Worm (Caenorhabditis elegans) whole organism, L4 larva: Measurements from ENCODE around the gene dars-2.

Source experiments
- D1046.2 ChIP-seq: fragments of 200-800 bp; sonication (Bioruptor generic); IDR thresholded peaks from 2 replicates; pipeline ENCODE4 v1.3.6; 2022; ENCODE audit warnings: missing genetic modification characterization, missing compliant biosample characterization
- F37D6.2 ChIP-seq: sonication (generic microtip); optimal IDR thresholded peaks from 2 replicates; lab custom pipeline; 2016; ENCODE audit warnings: mild to moderate bottlenecking, missing genetic modification characterization, missing compliant biosample characterization
- F49E8.2 ChIP-seq: sonication (generic microtip); optimal IDR thresholded peaks from 2 replicates; lab custom pipeline; 2016; ENCODE audit warnings: missing compliant biosample characterization, mild to moderate bottlenecking, missing genetic modification characterization, borderline replicate concordance
- T26A8.4 ChIP-seq: fragments of 200-800 bp; sonication (Bioruptor generic); IDR thresholded peaks from 2 replicates; pipeline ENCODE4 v1.3.6; 2022; ENCODE audit warnings: missing genetic modification characterization, missing compliant biosample characterization
- Y105C5A.15 ChIP-seq: fragments of 200-800 bp; sonication (Bioruptor generic); IDR thresholded peaks from 2 replicates; pipeline ENCODE4 v1.3.6; 2022; ENCODE audit warnings: missing genetic modification characterization, missing compliant biosample characterization
- Y48G9A.11 ChIP-seq: fragments of 200-800 bp; sonication (Bioruptor generic); IDR thresholded peaks from 2 replicates; pipeline ENCODE4 v1.3.6; 2022; ENCODE audit warnings: missing genetic modification reagents, missing genetic modification characterization, missing compliant biosample characterization
- Y5F2A.4 ChIP-seq: fragments of 200-800 bp; sonication (Bioruptor generic); optimal IDR thresholded peaks from 2 replicates; lab custom pipeline; 2018; ENCODE audit warnings: mild to moderate bottlenecking, missing genetic modification characterization, missing compliant biosample characterization
- Y75B8A.6 ChIP-seq: fragments of 200-800 bp; sonication (Bioruptor generic); IDR thresholded peaks from 2 replicates; pipeline ENCODE4 v1.3.6; 2022; ENCODE audit warnings: missing genetic modification reagents, missing genetic modification characterization, missing compliant biosample characterization
- ZK337.2 ChIP-seq: fragments of 200-800 bp; sonication (Bioruptor generic); IDR thresholded peaks from 2 replicates; pipeline ENCODE4 v1.3.6; 2022; ENCODE audit warnings: missing genetic modification reagents, missing genetic modification characterization, missing compliant biosample characterization
- ama-1 ChIP-seq: fragments of 150-350 bp; optimal IDR thresholded peaks from 2 replicates; lab custom pipeline; 2014; ENCODE audit warnings: inconsistent platforms, mixed read lengths
- arid-1 ChIP-seq: fragments of 200-800 bp; sonication (Bioruptor generic); conservative IDR thresholded peaks from 2 replicates; pipeline ENCODE4 v1.3.6; 2022; ENCODE audit warnings: missing genetic modification reagents, missing genetic modification characterization, missing compliant biosample characterization
- attf-4 ChIP-seq: sonication (generic microtip); optimal IDR thresholded peaks from 3 replicates; lab custom pipeline; 2017; ENCODE audit warnings: missing biosample characterization, missing genetic modification characterization
- ceh-20 ChIP-seq: fragments of 200-800 bp; sonication (Bioruptor generic); IDR thresholded peaks from 2 replicates; pipeline ENCODE4 v1.3.6; 2022; ENCODE audit warnings: missing genetic modification reagents, missing genetic modification characterization, missing compliant biosample characterization
- ceh-82 ChIP-seq: sonication (generic microtip); optimal IDR thresholded peaks from 2 replicates; lab custom pipeline; 2017; ENCODE audit warnings: missing biosample characterization, missing genetic modification characterization
- daf-12 ChIP-seq: fragments of 150-350 bp; optimal IDR thresholded peaks from 2 replicates; lab custom pipeline; 2014; ENCODE audit warnings: missing biosample characterization, missing genetic modification reagents, missing genetic modification characterization
- daf-16 ChIP-seq, 3 experiments: sonication (generic microtip); optimal IDR thresholded peaks; 2 replicates each; lab custom pipeline; 2016 to 2017; ENCODE audit warnings: missing genetic modification characterization in 3 of 3, missing genetic modification reagents in 3 of 3, mild to moderate bottlenecking in 2 of 3, missing compliant biosample characterization in 2 of 3, missing biosample characterization in 1 of 3, moderate library complexity in 1 of 3
- daf-8 ChIP-seq: fragments of 200-800 bp; sonication (Bioruptor generic); IDR thresholded peaks from 2 replicates; pipeline ENCODE4 v1.3.6; 2022; ENCODE audit warnings: missing genetic modification characterization, missing compliant biosample characterization
- dmd-6 ChIP-seq: fragments of 200-800 bp; sonication (Bioruptor generic); IDR thresholded peaks from 2 replicates; pipeline ENCODE4 v1.3.6; 2022; ENCODE audit warnings: missing genetic modification reagents, missing genetic modification characterization, missing compliant biosample characterization
- dmd-8 ChIP-seq: fragments of 200-800 bp; sonication (Bioruptor generic); IDR thresholded peaks from 2 replicates; pipeline ENCODE4 v1.3.6; 2022; ENCODE audit warnings: missing genetic modification characterization, missing compliant biosample characterization
- dpl-1 ChIP-seq: fragments of 150-350 bp; optimal IDR thresholded peaks from 2 replicates; lab custom pipeline; 2014; ENCODE audit warnings: missing biosample characterization, missing genetic modification reagents, missing genetic modification characterization
- egl-43 ChIP-seq: fragments of 200-800 bp; sonication (Bioruptor generic); IDR thresholded peaks from 2 replicates; pipeline ENCODE4 v1.3.6; 2022; ENCODE audit warnings: missing genetic modification reagents, missing genetic modification characterization, missing compliant biosample characterization
- fos-1 ChIP-seq: fragments of 150-350 bp; optimal IDR thresholded peaks from 2 replicates; lab custom pipeline; 2014; ENCODE audit warnings: missing biosample characterization, missing genetic modification characterization
- hif-1 ChIP-seq, 2 experiments: sonication (generic microtip); optimal IDR thresholded peaks; 2 replicates each; lab custom pipeline; 2016 to 2017; ENCODE audit warnings: missing compliant biosample characterization in 2 of 2, missing genetic modification characterization in 2 of 2, missing genetic modification reagents in 2 of 2, missing genotype in 2 of 2, mild to moderate bottlenecking in 1 of 2
- hlh-11 ChIP-seq: fragments of 200-800 bp; sonication (Bioruptor generic); optimal IDR thresholded peaks from 2 replicates; lab custom pipeline; 2018; ENCODE audit warnings: mild to moderate bottlenecking, missing genetic modification characterization, missing compliant biosample characterization
- hlh-30 ChIP-seq: sonication (generic microtip); optimal IDR thresholded peaks from 2 replicates; lab custom pipeline; 2017; ENCODE audit warnings: antibody characterized with exemption, mild to moderate bottlenecking, missing genetic modification characterization, missing compliant biosample characterization; ENCODE audit not compliant: insufficient read depth
- hmg-1.1 ChIP-seq: fragments of 200-800 bp; sonication (Bioruptor generic); IDR thresholded peaks from 2 replicates; pipeline ENCODE4 v1.3.6; 2022; ENCODE audit warnings: missing genetic modification reagents, missing genetic modification characterization, missing compliant biosample characterization
- lin-1 ChIP-seq: fragments of 200-800 bp; sonication (Bioruptor generic); IDR thresholded peaks from 2 replicates; pipeline ENCODE4 v1.3.6; 2022; ENCODE audit warnings: missing genetic modification reagents, missing genetic modification characterization, missing compliant biosample characterization
- lin-29 ChIP-seq: fragments of 200-800 bp; sonication (Bioruptor generic); IDR thresholded peaks from 2 replicates; pipeline ENCODE4 v1.3.6; 2022; ENCODE audit warnings: missing genetic modification reagents, missing genetic modification characterization, missing compliant biosample characterization
- lin-38 ChIP-seq: fragments of 200-800 bp; sonication (Bioruptor generic); IDR thresholded peaks from 2 replicates; pipeline ENCODE4 v1.3.6; 2022; ENCODE audit warnings: missing genetic modification reagents, missing genetic modification characterization, missing compliant biosample characterization
- lin-39 ChIP-seq: fragments of 150-350 bp; optimal IDR thresholded peaks from 2 replicates; lab custom pipeline; 2014; ENCODE audit warnings: missing biosample characterization, missing genetic modification reagents, missing genetic modification characterization
- lir-3 ChIP-seq: sonication (generic microtip); optimal IDR thresholded peaks from 2 replicates; lab custom pipeline; 2016; ENCODE audit warnings: mild to moderate bottlenecking, missing genetic modification characterization, missing compliant biosample characterization
- lsy-2 ChIP-seq, 2 experiments: fragments of 150-350 bp in 1 of 2; sonication (generic microtip) in 1 of 2; optimal IDR thresholded peaks; 2 replicates each; lab custom pipeline; 2014 to 2017; ENCODE audit warnings: missing biosample characterization in 2 of 2, missing genetic modification characterization in 2 of 2
- madf-9 ChIP-seq: fragments of 200-800 bp; sonication (Bioruptor generic); conservative IDR thresholded peaks from 2 replicates; pipeline ENCODE4 v1.3.6; 2022; ENCODE audit warnings: missing genetic modification reagents, missing genetic modification characterization, missing compliant biosample characterization
- mdt-29 ChIP-seq: fragments of 200-800 bp; sonication (Bioruptor generic); IDR thresholded peaks from 2 replicates; pipeline ENCODE4 v1.3.6; 2022; ENCODE audit warnings: missing genetic modification reagents, missing genetic modification characterization, missing compliant biosample characterization
- mes-2 ChIP-seq: sonication (generic microtip); optimal IDR thresholded peaks from 2 replicates; lab custom pipeline; 2016; ENCODE audit warnings: missing genotype, mild to moderate bottlenecking, missing genetic modification characterization, missing compliant biosample characterization; ENCODE audit not compliant: poor library complexity, severe bottlenecking
- mxl-3 ChIP-seq: fragments of 200-800 bp; sonication (Bioruptor generic); optimal IDR thresholded peaks from 2 replicates; lab custom pipeline; 2018; ENCODE audit warnings: mild to moderate bottlenecking, missing genetic modification characterization, missing compliant biosample characterization
- nhr-102 ChIP-seq: sonication (generic microtip); optimal IDR thresholded peaks from 2 replicates; lab custom pipeline; 2016; ENCODE audit warnings: mild to moderate bottlenecking, missing genetic modification characterization, moderate library complexity, missing compliant biosample characterization
- nhr-11 ChIP-seq: fragments of 150-350 bp; optimal IDR thresholded peaks from 2 replicates; lab custom pipeline; 2014; ENCODE audit warnings: missing biosample characterization, missing genetic modification characterization
- nhr-237 ChIP-seq: sonication (generic microtip); optimal IDR thresholded peaks from 2 replicates; lab custom pipeline; 2017; ENCODE audit warnings: missing biosample characterization, missing genetic modification characterization
- nhr-41 ChIP-seq: fragments of 200-800 bp; sonication (Bioruptor generic); IDR thresholded peaks from 2 replicates; pipeline ENCODE4 v1.3.6; 2022; ENCODE audit warnings: missing genetic modification reagents, missing genetic modification characterization, missing compliant biosample characterization
- nhr-6 ChIP-seq: fragments of 150-350 bp; optimal IDR thresholded peaks from 2 replicates; lab custom pipeline; 2014; ENCODE audit warnings: missing biosample characterization, missing genetic modification characterization
- pha-4 ChIP-seq, 2 experiments: fragments of 150-350 bp in 1 of 2; fragments of 200-800 bp in 1 of 2; sonication (Bioruptor generic) in 1 of 2; IDR thresholded peaks in 1 of 2; optimal IDR thresholded peaks in 1 of 2; 2 replicates each; pipeline versions ENCODE4 v1.3.6 to Lab custom; 2014 to 2022; ENCODE audit warnings: missing genetic modification characterization in 2 of 2, missing genetic modification reagents in 2 of 2, missing biosample characterization in 1 of 2, missing compliant biosample characterization in 1 of 2
- php-3 ChIP-seq: fragments of 200-800 bp; sonication (Bioruptor generic); IDR thresholded peaks from 2 replicates; pipeline ENCODE4 v1.3.6; 2022; ENCODE audit warnings: missing genetic modification reagents, missing genetic modification characterization, missing compliant biosample characterization
- sdz-12 ChIP-seq: fragments of 200-800 bp; sonication (Bioruptor generic); optimal IDR thresholded peaks from 2 replicates; lab custom pipeline; 2018; ENCODE audit warnings: mild to moderate bottlenecking, missing genetic modification characterization, missing compliant biosample characterization
- skn-1 ChIP-seq: fragments of 150-350 bp; optimal IDR thresholded peaks from 2 replicates; lab custom pipeline; 2014; ENCODE audit warnings: missing biosample characterization, missing genetic modification characterization
- snpc-4 ChIP-seq: fragments of 150-350 bp; optimal IDR thresholded peaks from 2 replicates; lab custom pipeline; 2014; ENCODE audit warnings: missing biosample characterization, missing genetic modification characterization
- spr-1 ChIP-seq: sonication (generic microtip); optimal IDR thresholded peaks from 2 replicates; lab custom pipeline; 2016; ENCODE audit warnings: mild to moderate bottlenecking, missing genetic modification characterization, missing compliant biosample characterization
- tra-1 ChIP-seq: fragments of 200-800 bp; sonication (Bioruptor generic); IDR thresholded peaks from 2 replicates; pipeline ENCODE4 v1.3.6; 2022; ENCODE audit warnings: missing genetic modification reagents, missing genetic modification characterization, missing compliant biosample characterization
- unc-39 ChIP-seq: sonication (generic microtip); optimal IDR thresholded peaks from 2 replicates; lab custom pipeline; 2017; ENCODE audit warnings: missing biosample characterization, missing genetic modification characterization
- vab-7 ChIP-seq: fragments of 200-800 bp; sonication (Bioruptor generic); IDR thresholded peaks from 2 replicates; pipeline ENCODE4 v1.3.6; 2022; ENCODE audit warnings: missing genetic modification reagents, missing genetic modification characterization, missing compliant biosample characterization
- ztf-11 ChIP-seq: fragments of 150-350 bp; optimal IDR thresholded peaks from 2 replicates; lab custom pipeline; 2014; ENCODE audit warnings: missing biosample characterization, missing genetic modification characterization

The dars-2 gene

DNA sequence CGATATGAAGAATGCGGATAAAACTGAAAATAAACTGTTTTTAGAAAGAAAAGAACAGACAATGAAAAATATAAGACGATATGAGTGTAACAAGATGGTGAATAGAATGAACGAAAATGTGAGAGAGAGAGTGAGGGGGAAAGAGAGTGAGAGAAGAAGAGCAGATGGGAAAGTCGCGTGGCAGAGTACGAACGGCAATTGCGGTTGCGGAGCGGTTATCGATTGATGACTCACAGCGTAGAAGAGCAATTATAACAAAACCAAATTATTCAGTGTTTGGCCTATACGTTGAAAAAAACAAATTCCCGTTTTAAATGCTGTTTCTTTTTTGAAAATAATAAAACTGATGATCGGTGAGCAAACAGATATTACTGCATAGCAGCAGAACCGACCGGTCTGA, 16.8 kb downstream of the dars-2 start, which contains the start of gene pqn-53 (continued):
- TF ChIP-seq F37D6.2 (tag; lab: Kevin White, UChicago) (no peak), lsy-2 (tag; optimal IDR thresholded peaks at IDR 0.05; lab: Kevin White, UChicago) (peak in 1 of 2 experiments; percentile 13), Y105C5A.15 (GFP tag; lab: Robert Waterston, UW) (no peak), nhr-41 (no peak), dmd-6 (GFP tag; lab: Robert Waterston, UW) (0 out of 2 replicates have a peak, but pooled peaks have one; percentile 8), egl-43 (no peak), nhr-11 (peak; percentile 30), lin-29 (GFP tag; lab: Robert Waterston, UW) (no peak), daf-8 (no peak), daf-16 (GFP tag; optimal IDR thresholded peaks at IDR 0.05; lab: Kevin White, UChicago) (no peak), daf-16 (tag; optimal IDR thresholded peaks at IDR 0.05; lab: Kevin White, UChicago) (no peak), Y75B8A.6 (no peak), lir-3 (tag; lab: Kevin White, UChicago) (no peak), Y48G9A.11 (GFP tag; lab: Robert Waterston, UW) (no peak), T26A8.4 (GFP tag; lab: Robert Waterston, UW) (no peak), madf-9 (GFP tag; lab: Robert Waterston, UW) (no peak), ZK337.2 (no peak), nhr-102 (tag; lab: Kevin White, UChicago) (no peak), sdz-12 (no peak), daf-12 (no peak), spr-1 (tag; lab: Kevin White, UChicago) (no peak), F49E8.2 (tag; lab: Kevin White, UChicago) (no peak), attf-4 (no peak), nhr-237 (tag; lab: Kevin White, UChicago) (no peak), unc-39 (tag; lab: Kevin White, UChicago) (no peak), mxl-3 (GFP tag; lab: Kevin White, UChicago) (peak; percentile 26), hif-1 (tag; optimal IDR thresholded peaks at IDR 0.05; lab: Kevin White, UChicago) (no peak), ztf-11 (no peak), mes-2 (tag; lab: Kevin White, UChicago) (peak; percentile 22), Y5F2A.4 (no peak), php-3 (GFP tag; lab: Robert Waterston, UW) (no peak), lin-38 (GFP tag; lab: Robert Waterston, UW) (no peak), ceh-20 (no peak), mdt-29 (no peak), ama-1 (lab: Kevin White, UChicago) (no peak), skn-1 (no peak), hmg-1.1 (GFP tag; lab: Robert Waterston, UW) (0 out of 2 replicates have a peak, but pooled peaks have one; percentile 15), pha-4 (GFP tag; IDR thresholded peaks at IDR 0.05; lab: Robert Waterston, UW) (no peak), pha-4 (tag; optimal IDR thresholded peaks at IDR 0.05; lab: Kevin White, UChicago) (no peak), snpc-4 (no peak), dmd-8 (no peak), vab-7 (GFP tag; lab: Robert Waterston, UW) (no peak), tra-1 (GFP tag; lab: Robert Waterston, UW) (no peak), hlh-11 (peak; percentile 28), nhr-6 (tag; lab: Kevin White, UChicago) (peak; percentile 62), dpl-1 (GFP tag; lab: Kevin White, UChicago) (no peak), arid-1 (GFP tag; lab: Robert Waterston, UW) (0 out of 2 replicates have a peak, but pooled peaks have one; percentile 11), D1046.2 (GFP tag; lab: Robert Waterston, UW) (no peak), fos-1 (no peak), ceh-82 (tag; lab: Kevin White, UChicago) (no peak), hlh-30 (tag; lab: Kevin White, UChicago) (peak; percentile 41), lin-39 (no peak), lin-1 (GFP tag; lab: Robert Waterston, UW) (no peak)
